Worm (Caenorhabditis elegans) whole organism, L3 larva: ENCODE data around the gene pcp-1.

Source experiments
- R02D3.7 ChIP-seq: fragments of 150-350 bp; optimal IDR thresholded peaks from 2 replicates; lab custom pipeline; 2014; ENCODE audit warnings: missing biosample characterization, missing genetic modification characterization
- ZK546.5 ChIP-seq: sonication (generic microtip); optimal IDR thresholded peaks from 2 replicates; lab custom pipeline; 2017; ENCODE audit warnings: missing biosample characterization, missing genetic modification characterization
- aly-2 ChIP-seq: fragments of 150-350 bp; optimal IDR thresholded peaks from 2 replicates; lab custom pipeline; 2014; ENCODE audit warnings: missing biosample characterization, missing genetic modification characterization
- ama-1 ChIP-seq: fragments of 150-350 bp; optimal IDR thresholded peaks from 2 replicates; lab custom pipeline; 2018
- ceh-16 ChIP-seq: sonication (generic microtip); optimal IDR thresholded peaks from 2 replicates; lab custom pipeline; 2017; ENCODE audit warnings: missing biosample characterization, missing genetic modification characterization
- ceh-28 ChIP-seq: fragments of 150-350 bp; optimal IDR thresholded peaks from 2 replicates; lab custom pipeline; 2014; ENCODE audit warnings: missing biosample characterization, missing genetic modification reagents, missing genetic modification characterization
- ceh-82 ChIP-seq: fragments of 150-350 bp; optimal IDR thresholded peaks from 2 replicates; lab custom pipeline; 2014; ENCODE audit warnings: missing biosample characterization, missing genetic modification characterization
- ceh-9 ChIP-seq: sonication (generic microtip); optimal IDR thresholded peaks from 2 replicates; lab custom pipeline; 2018; ENCODE audit warnings: missing biosample characterization, missing genetic modification characterization
- daf-12 ChIP-seq: fragments of 150-350 bp; optimal IDR thresholded peaks from 2 replicates; lab custom pipeline; 2014; ENCODE audit warnings: missing biosample characterization, missing genetic modification reagents, missing genetic modification characterization
- egl-27 ChIP-seq: sonication (generic microtip); optimal IDR thresholded peaks from 4 replicates; lab custom pipeline; 2017; ENCODE audit warnings: missing biosample characterization, missing genetic modification reagents, missing genetic modification characterization
- egl-5 ChIP-seq: fragments of 150-350 bp; optimal IDR thresholded peaks from 2 replicates; lab custom pipeline; 2017; ENCODE audit warnings: missing biosample characterization, missing genetic modification reagents, missing genetic modification characterization, inconsistent platforms
- elt-1 ChIP-seq: fragments of 150-350 bp; optimal IDR thresholded peaks from 2 replicates; lab custom pipeline; 2014; ENCODE audit warnings: missing biosample characterization, missing genetic modification characterization
- elt-2 ChIP-seq: sonication (generic microtip); optimal IDR thresholded peaks from 2 replicates; lab custom pipeline; 2016; ENCODE audit warnings: missing genetic modification reagents, mild to moderate bottlenecking, missing genetic modification characterization, missing compliant biosample characterization
- elt-3 ChIP-seq, 3 experiments: fragments of 150-350 bp in 1 of 3; sonication (generic microtip) in 2 of 3; optimal IDR thresholded peaks; 2 replicates in 2 of 3; 4 replicates in 1 of 3; lab custom pipeline; 2014 to 2017; ENCODE audit warnings: missing biosample characterization in 3 of 3, missing genetic modification characterization in 3 of 3
- eor-1 ChIP-seq, 2 experiments: fragments of 150-350 bp; optimal IDR thresholded peaks; 2 replicates each; lab custom pipeline; 2014 to 2018; ENCODE audit warnings: missing biosample characterization in 2 of 2, missing genetic modification characterization in 2 of 2
- fkh-10 ChIP-seq: sonication (generic microtip); optimal IDR thresholded peaks from 2 replicates; lab custom pipeline; 2017; ENCODE audit warnings: missing biosample characterization, missing genetic modification reagents, missing genetic modification characterization
- fkh-2 ChIP-seq: fragments of 150-350 bp; optimal IDR thresholded peaks from 2 replicates; lab custom pipeline; 2014; ENCODE audit warnings: missing biosample characterization, missing genetic modification reagents, missing genetic modification characterization
- fos-1 ChIP-seq: fragments of 150-350 bp; optimal IDR thresholded peaks from 2 replicates; lab custom pipeline; 2014; ENCODE audit warnings: missing biosample characterization, missing genetic modification characterization
- hmg-11 ChIP-seq: sonication (generic microtip); optimal IDR thresholded peaks from 2 replicates; lab custom pipeline; 2016; ENCODE audit warnings: missing genetic modification characterization, missing compliant biosample characterization
- jun-1 ChIP-seq: fragments of 150-350 bp; optimal IDR thresholded peaks from 2 replicates; lab custom pipeline; 2014; ENCODE audit warnings: missing biosample characterization, missing genetic modification reagents, missing genetic modification characterization
- lin-15B ChIP-seq: fragments of 150-350 bp; optimal IDR thresholded peaks from 2 replicates; lab custom pipeline; 2014; ENCODE audit warnings: missing biosample characterization, missing genetic modification characterization
- lin-39 ChIP-seq: fragments of 150-350 bp; optimal IDR thresholded peaks from 2 replicates; lab custom pipeline; 2018; ENCODE audit warnings: missing biosample characterization, missing genetic modification reagents, missing genetic modification characterization
- lsy-12 ChIP-seq: sonication (generic microtip); optimal IDR thresholded peaks from 2 replicates; lab custom pipeline; 2016; ENCODE audit warnings: mild to moderate bottlenecking, missing genetic modification characterization, missing compliant biosample characterization
- mdl-1 ChIP-seq: fragments of 150-350 bp; optimal IDR thresholded peaks from 2 replicates; lab custom pipeline; 2014; ENCODE audit warnings: missing biosample characterization, missing genetic modification characterization
- mml-1 ChIP-seq: fragments of 150-350 bp; sonication (generic microtip); optimal IDR thresholded peaks from 3 replicates; lab custom pipeline; 2014; ENCODE audit warnings: missing biosample characterization, missing genetic modification characterization
- nfya-1 ChIP-seq: sonication (generic microtip); optimal IDR thresholded peaks from 2 replicates; lab custom pipeline; 2017; ENCODE audit warnings: missing genetic modification characterization, mild to moderate bottlenecking, missing compliant biosample characterization, antibody characterized with exemption, moderate library complexity; ENCODE audit not compliant: insufficient read depth
- nhr-11 ChIP-seq: fragments of 150-350 bp; optimal IDR thresholded peaks from 2 replicates; lab custom pipeline; 2014; ENCODE audit warnings: missing biosample characterization, missing genetic modification characterization
- nhr-12 ChIP-seq: fragments of 150-350 bp; optimal IDR thresholded peaks from 2 replicates; lab custom pipeline; 2014; ENCODE audit warnings: missing biosample characterization, missing genetic modification characterization
- nhr-23 ChIP-seq: fragments of 150-350 bp; optimal IDR thresholded peaks from 2 replicates; lab custom pipeline; 2014; ENCODE audit warnings: missing biosample characterization, missing genetic modification reagents, missing genetic modification characterization
- nhr-237 ChIP-seq: fragments of 150-350 bp; optimal IDR thresholded peaks from 2 replicates; lab custom pipeline; 2014; ENCODE audit warnings: missing biosample characterization, missing genetic modification characterization
- nhr-25 ChIP-seq: sonication (generic microtip); optimal IDR thresholded peaks from 2 replicates; lab custom pipeline; 2017; ENCODE audit warnings: missing biosample characterization, missing genetic modification characterization
- nhr-28 ChIP-seq: fragments of 150-350 bp; optimal IDR thresholded peaks from 2 replicates; lab custom pipeline; 2014; ENCODE audit warnings: missing biosample characterization, missing genetic modification characterization
- nhr-43 ChIP-seq: sonication (generic microtip); optimal IDR thresholded peaks from 2 replicates; lab custom pipeline; 2016; ENCODE audit warnings: mild to moderate bottlenecking, missing genetic modification characterization, missing compliant biosample characterization; ENCODE audit not compliant: poor library complexity, severe bottlenecking
- nhr-67 ChIP-seq: fragments of 150-350 bp; optimal IDR thresholded peaks from 2 replicates; lab custom pipeline; 2014; ENCODE audit warnings: missing biosample characterization, missing genetic modification characterization
- nhr-76 ChIP-seq: fragments of 150-350 bp; sonication (generic microtip); optimal IDR thresholded peaks from 5 replicates; lab custom pipeline; 2014; ENCODE audit warnings: missing biosample characterization, missing genetic modification characterization
- nhr-77 ChIP-seq: fragments of 150-350 bp; optimal IDR thresholded peaks from 2 replicates; lab custom pipeline; 2014; ENCODE audit warnings: missing biosample characterization, missing genetic modification characterization
- pha-4 ChIP-seq: fragments of 150-350 bp; optimal IDR thresholded peaks from 2 replicates; lab custom pipeline; 2014; ENCODE audit warnings: missing biosample characterization, missing genetic modification reagents, missing genetic modification characterization
- pqm-1 ChIP-seq: fragments of 150-350 bp; optimal IDR thresholded peaks from 2 replicates; lab custom pipeline; 2017; ENCODE audit warnings: missing biosample characterization, missing genetic modification characterization, inconsistent platforms
- sea-2 ChIP-seq: fragments of 150-350 bp; sonication (generic microtip); optimal IDR thresholded peaks from 4 replicates; lab custom pipeline; 2014; ENCODE audit warnings: missing biosample characterization, missing genetic modification reagents, missing genetic modification characterization
- skn-1 ChIP-seq: fragments of 150-350 bp; optimal IDR thresholded peaks from 2 replicates; lab custom pipeline; 2014; ENCODE audit warnings: missing biosample characterization, missing genetic modification characterization
- snpc-4 ChIP-seq: fragments of 150-350 bp; optimal IDR thresholded peaks from 2 replicates; lab custom pipeline; 2014; ENCODE audit warnings: missing biosample characterization, missing genetic modification characterization
- tbx-2 ChIP-seq: sonication (generic microtip); optimal IDR thresholded peaks from 2 replicates; lab custom pipeline; 2016; ENCODE audit warnings: mild to moderate bottlenecking, missing genetic modification characterization, missing compliant biosample characterization
- unc-39 ChIP-seq: sonication (generic microtip); optimal IDR thresholded peaks from 4 replicates; lab custom pipeline; 2017; ENCODE audit warnings: missing biosample characterization, missing genetic modification characterization
- unc-62 ChIP-seq: fragments of 150-350 bp; sonication (generic microtip); optimal IDR thresholded peaks from 4 replicates; lab custom pipeline; 2014; ENCODE audit warnings: missing biosample characterization, missing genetic modification reagents, missing genetic modification characterization
- zag-1 ChIP-seq: fragments of 150-350 bp; optimal IDR thresholded peaks from 2 replicates; lab custom pipeline; 2014; ENCODE audit warnings: missing biosample characterization, missing genetic modification characterization
- ztf-11 ChIP-seq: fragments of 150-350 bp; optimal IDR thresholded peaks from 2 replicates; lab custom pipeline; 2014; ENCODE audit warnings: missing biosample characterization, missing genetic modification characterization
- ztf-4 ChIP-seq: fragments of 150-350 bp; optimal IDR thresholded peaks from 2 replicates; lab custom pipeline; 2014; ENCODE audit warnings: missing biosample characterization, missing genetic modification characterization

Gene pcp-1

ce11 chrIII:7728494-7728893 is 30.2 kb upstream of the pcp-1 start:
- TF ChIP-seq nhr-25 (tag; lab: Kevin White, UChicago) (peak; percentile 75), ztf-11 (tag; lab: Kevin White, UChicago) (no peak), unc-39 (tag; lab: Kevin White, UChicago) (no peak), lsy-12 (tag; lab: Kevin White, UChicago) (peak; percentile 25), zag-1 (no peak), nhr-77 (tag; lab: Kevin White, UChicago) (no peak), snpc-4 (tag; lab: Kevin White, UChicago) (no peak), nfya-1 (peak; percentile 74), hmg-11 (tag; lab: Kevin White, UChicago) (peak; percentile 34), nhr-237 (tag; lab: Kevin White, UChicago) (no peak), pqm-1 (tag; lab: Kevin White, UChicago) (peak; percentile 49), nhr-11 (tag; lab: Kevin White, UChicago) (no peak), elt-3 (tag; optimal IDR thresholded peaks at IDR 0.05; lab: Kevin White, UChicago) (peak in 1 of 3 experiments; percentile 80), ceh-28 (tag; lab: Kevin White, UChicago) (peak; percentile 39), egl-27 (tag; lab: Kevin White, UChicago) (no peak), fkh-2 (tag; lab: Kevin White, UChicago) (no peak), mml-1 (tag; lab: Kevin White, UChicago) (no peak), ceh-16 (tag; lab: Kevin White, UChicago) (no peak), nhr-67 (no peak), jun-1 (tag; lab: Kevin White, UChicago) (no peak), skn-1 (peak; percentile 59), ceh-82 (tag; lab: Kevin White, UChicago) (no peak), ceh-9 (no peak), fos-1 (no peak), unc-62 (peak; percentile 17), tbx-2 (tag; lab: Kevin White, UChicago) (no peak), pha-4 (tag; lab: Kevin White, UChicago) (peak; percentile 72), lin-39 (tag; lab: Kevin White, UChicago) (peak; percentile 24), eor-1 (tag; optimal IDR thresholded peaks at IDR 0.05; lab: Kevin White, UChicago) (no peak), nhr-43 (peak; percentile 62), elt-1 (tag; lab: Kevin White, UChicago) (no peak), nhr-23 (tag; lab: Kevin White, UChicago) (peak; percentile 86), mdl-1 (no peak), nhr-76 (no peak), elt-2 (tag; lab: Kevin White, UChicago) (peak; percentile 88), nhr-28 (tag; lab: Kevin White, UChicago) (no peak), lin-15B (tag; lab: Kevin White, UChicago) (peak; percentile 41), sea-2 (no peak), fkh-10 (GFP tag; lab: Kevin White, UChicago) (no peak), nhr-12 (tag; lab: Kevin White, UChicago) (no peak), daf-12 (tag; lab: Kevin White, UChicago) (no peak), R02D3.7 (tag; lab: Kevin White, UChicago) (peak; percentile 11), ama-1 (peak; percentile 51), ZK546.5 (no peak), aly-2 (no peak), egl-5 (tag; lab: Kevin White, UChicago) (peak; percentile 13), ztf-4 (no peak)
- TF ChIP-seq, all 47 proteins: peak for 18

ce11 chrIII:7729062-7729461 is 29.6 kb upstream of the pcp-1 start:
- TF ChIP-seq aly-2, result no peak
- TF ChIP-seq egl-5 (tag; lab: Kevin White, UChicago), result peak; percentile 55
- TF ChIP-seq fos-1, result no peak
- TF ChIP-seq unc-62, result no peak
- TF ChIP-seq elt-2 (tag; lab: Kevin White, UChicago), result no peak
- TF ChIP-seq jun-1 (tag; lab: Kevin White, UChicago), result no peak
- no peak for TF ChIP-seq elt-1 (tag; lab: Kevin White, UChicago)
- TF ChIP-seq ceh-82 (tag; lab: Kevin White, UChicago), result no peak
- TF ChIP-seq lin-39 (tag; lab: Kevin White, UChicago), result peak; percentile 53
- TF ChIP-seq, all 47 proteins: peak for 2
